Fruit fly (Drosophila melanogaster): Measurements from ENCODE around the gene osp.

The osp gene

dm6 chr2L:14550653-14551352, 138.3 kb downstream of the osp start:
- TF ChIP-seq noc (tag; optimal IDR thresholded peaks at IDR 0.05), result no peak

Data from whole organism, larva.